Worm (Caenorhabditis elegans): ENCODE data around the gene T20B3.14.

ce11 chrV:16827485-16827884 is 6.4 kb upstream of the T20B3.14 start, which contains the start of gene srh-216:
- TF ChIP-seq hlh-13 (GFP tag; optimal IDR thresholded peaks at IDR 0.05), result no peak
- no peak for TF ChIP-seq C38D4.7 (GFP tag; optimal IDR thresholded peaks at IDR 0.05)
- no peak for TF ChIP-seq dmd-4 (tag; optimal IDR thresholded peaks at IDR 0.05; ENCODE audit: borderline replicate concordance)
- no peak for TF ChIP-seq K09A11.1 (tag; optimal IDR thresholded peaks at IDR 0.05; ENCODE audit: insufficient read depth)
- TF ChIP-seq pha-4 (tag; optimal IDR thresholded peaks at IDR 0.05), result no peak
- no peak for TF ChIP-seq dve-1 (tag; optimal IDR thresholded peaks at IDR 0.05)
- TF ChIP-seq zip-5 (tag; optimal IDR thresholded peaks at IDR 0.05), result no peak
- TF ChIP-seq lin-11 (tag; optimal IDR thresholded peaks at IDR 0.05), result no peak
- no peak for TF ChIP-seq ahr-1 (tag; optimal IDR thresholded peaks at IDR 0.05)
- TF ChIP-seq ama-1 (optimal IDR thresholded peaks at IDR 0.05), result no peak
- no peak for TF ChIP-seq hlh-30 (tag; optimal IDR thresholded peaks at IDR 0.05; ENCODE audit: insufficient read depth)
- TF ChIP-seq ref-2 (tag; optimal IDR thresholded peaks at IDR 0.05), result no peak
- no peak for TF ChIP-seq hlh-6 (tag; optimal IDR thresholded peaks at IDR 0.05)
- no peak for TF ChIP-seq nhr-232 (tag; optimal IDR thresholded peaks at IDR 0.05)
